Fruit fly (Drosophila melanogaster) whole organism, embryonic: Measurements from ENCODE around the gene CG34039.

ENCODE experiments used
- Asciz ChIP-seq: fragments of 200-800 bp; sonication (Bioruptor generic); optimal IDR thresholded peaks from 2 replicates; lab custom pipeline; 2017; ENCODE audit warnings: missing biosample characterization, mild to moderate bottlenecking, missing genetic modification characterization, missing genetic modification reagents
- CG10321 ChIP-seq: fragments of 200-800 bp; sonication (Bioruptor generic); IDR thresholded peaks from 2 replicates; pipeline ENCODE4 v1.3.6; 2022; ENCODE audit warnings: missing biosample characterization, missing genetic modification characterization
- CG10366 ChIP-seq: fragments of 200-800 bp; sonication (Bioruptor generic); IDR thresholded peaks from 2 replicates; pipeline ENCODE4 v1.3.6; 2022; ENCODE audit warnings: missing biosample characterization, missing genetic modification characterization
- CG10462 ChIP-seq: fragments of 200-800 bp; sonication (Bioruptor generic); optimal IDR thresholded peaks from 2 replicates; lab custom pipeline; 2016; ENCODE audit warnings: missing biosample characterization, missing genetic modification characterization
- CG11696 ChIP-seq: fragments of 200-800 bp; sonication (Bioruptor generic); IDR thresholded peaks from 2 replicates; pipeline ENCODE4 v1.3.6; 2022; ENCODE audit warnings: missing biosample characterization, missing genetic modification characterization
- CG18011 ChIP-seq: fragments of 200-800 bp; sonication (Bioruptor generic); optimal IDR thresholded peaks from 2 replicates; lab custom pipeline; 2017; ENCODE audit warnings: missing biosample characterization, missing genetic modification characterization, mild to moderate bottlenecking, moderate library complexity, missing genotype
- CG30431 ChIP-seq: fragments of 200-800 bp; sonication (Bioruptor generic); optimal IDR thresholded peaks from 2 replicates; lab custom pipeline; 2017; ENCODE audit warnings: missing biosample characterization, missing genetic modification characterization
- CG32532 ChIP-seq: fragments of 200-800 bp; sonication (Bioruptor generic); IDR thresholded peaks from 2 replicates; pipeline ENCODE4 v1.3.6; 2022; ENCODE audit warnings: missing biosample characterization, missing genetic modification characterization
- CG3281 ChIP-seq: fragments of 200-800 bp; sonication (Bioruptor generic); optimal IDR thresholded peaks from 3 replicates; lab custom pipeline; 2017; ENCODE audit warnings: missing biosample characterization, mild to moderate bottlenecking, missing genetic modification characterization
- CG3407 ChIP-seq: fragments of 200-800 bp; sonication (Bioruptor generic); optimal IDR thresholded peaks from 2 replicates; lab custom pipeline; 2018; ENCODE audit warnings: missing biosample characterization, mild to moderate bottlenecking, missing genetic modification characterization
- CG43689 ChIP-seq: fragments of 200-800 bp; sonication (Bioruptor generic); IDR thresholded peaks from 2 replicates; pipeline ENCODE4 v1.3.6; 2022; ENCODE audit warnings: missing biosample characterization, missing genetic modification characterization
- CG4820 ChIP-seq: fragments of 200-800 bp; sonication (Bioruptor generic); optimal IDR thresholded peaks from 3 replicates; lab custom pipeline; 2016; ENCODE audit warnings: missing biosample characterization, missing genetic modification characterization
- CG9797 ChIP-seq: fragments of 200-800 bp; sonication (Bioruptor generic); optimal IDR thresholded peaks from 3 replicates; lab custom pipeline; 2018; ENCODE audit warnings: missing biosample characterization, mild to moderate bottlenecking, missing genetic modification characterization
- Camta ChIP-seq: fragments of 200-800 bp; sonication (Bioruptor generic); optimal IDR thresholded peaks from 2 replicates; lab custom pipeline; 2016; ENCODE audit warnings: missing biosample characterization, missing genetic modification characterization
- Chrac-16 ChIP-seq: fragments of 200-800 bp; sonication (Bioruptor generic); optimal IDR thresholded peaks from 3 replicates; lab custom pipeline; 2016; ENCODE audit warnings: missing biosample characterization, missing genetic modification characterization
- Doc3 ChIP-seq: fragments of 200-800 bp; sonication (Bioruptor generic); IDR thresholded peaks from 3 replicates; pipeline ENCODE4 v1.3.6; 2022; ENCODE audit warnings: missing biosample characterization, missing genetic modification characterization; ENCODE audit not compliant: partially characterized antibody
- Dp ChIP-seq: fragments of 200-800 bp; sonication (Bioruptor generic); optimal IDR thresholded peaks from 2 replicates; lab custom pipeline; 2018; ENCODE audit warnings: missing biosample characterization, mild to moderate bottlenecking, missing genetic modification characterization, moderate library complexity
- E2f1 ChIP-seq: fragments of 200-800 bp; sonication (Bioruptor generic); IDR thresholded peaks from 2 replicates; pipeline ENCODE4 v1.3.6; 2022; ENCODE audit warnings: missing biosample characterization, missing genetic modification characterization
- Ets65A ChIP-seq: fragments of 200-800 bp; sonication (Bioruptor generic); peaks from one replicate; lab custom pipeline; 2016; ENCODE audit warnings: missing biosample characterization, missing genetic modification characterization
- GATAe ChIP-seq: fragments of 200-800 bp; sonication (Bioruptor generic); conservative IDR thresholded peaks from 2 replicates; pipeline ENCODE4 v1.3.6; 2022; ENCODE audit warnings: missing biosample characterization, missing genetic modification characterization
- Hmx ChIP-seq: fragments of 200-800 bp; sonication (Bioruptor generic); optimal IDR thresholded peaks from 2 replicates; lab custom pipeline; 2016; ENCODE audit warnings: missing biosample characterization, missing genetic modification characterization
- Hr3 ChIP-seq: fragments of 200-800 bp; sonication (Bioruptor generic); optimal IDR thresholded peaks from 3 replicates; lab custom pipeline; 2016; ENCODE audit warnings: missing biosample characterization, missing genetic modification characterization
- Jarid2 ChIP-seq: fragments of 200-800 bp; sonication (Bioruptor generic); optimal IDR thresholded peaks from 3 replicates; lab custom pipeline; 2017; ENCODE audit warnings: mild to moderate bottlenecking, missing biosample characterization, missing genetic modification reagents, missing genetic modification characterization
- NK7.1 ChIP-seq: fragments of 200-800 bp; sonication (Bioruptor generic); optimal IDR thresholded peaks from 3 replicates; lab custom pipeline; 2016; ENCODE audit warnings: missing biosample characterization, missing genetic modification characterization
- PHDP ChIP-seq: fragments of 200-800 bp; sonication (Bioruptor generic); optimal IDR thresholded peaks from 3 replicates; lab custom pipeline; 2018; ENCODE audit warnings: missing biosample characterization, mild to moderate bottlenecking, missing genetic modification characterization, moderate library complexity
- Scr ChIP-seq: fragments of 200-800 bp; sonication (Bioruptor generic); IDR thresholded peaks from 2 replicates; pipeline ENCODE4 v1.3.6; 2022; ENCODE audit warnings: missing biosample characterization, missing genetic modification characterization; ENCODE audit not compliant: partially characterized antibody
- Sry-δ ChIP-seq: fragments of 200-800 bp; sonication (Bioruptor generic); optimal IDR thresholded peaks from 2 replicates; lab custom pipeline; 2016; ENCODE audit warnings: missing biosample characterization, missing genetic modification characterization
- Tbp ChIP-seq: fragments of >200 bp; optimal IDR thresholded peaks from 2 replicates; lab custom pipeline; 2018; ENCODE audit warnings: missing biosample characterization, missing genetic modification characterization
- az2 ChIP-seq: fragments of 200-800 bp; sonication (Bioruptor generic); optimal IDR thresholded peaks from 3 replicates; lab custom pipeline; 2016; ENCODE audit warnings: missing biosample characterization, missing genetic modification characterization
- br ChIP-seq: fragments of >200 bp; optimal IDR thresholded peaks from 2 replicates; lab custom pipeline; 2017
- bsh ChIP-seq, 2 experiments: fragments of 200-800 bp; sonication (Bioruptor generic); optimal IDR thresholded peaks; 2 replicates each; lab custom pipeline; 2017 to 2018; ENCODE audit warnings: mild to moderate bottlenecking in 2 of 2, missing biosample characterization in 2 of 2, missing genetic modification characterization in 2 of 2, moderate library complexity in 1 of 2
- cato ChIP-seq: fragments of 200-800 bp; sonication (Bioruptor generic); optimal IDR thresholded peaks from 2 replicates; lab custom pipeline; 2016; ENCODE audit warnings: missing biosample characterization, missing genetic modification characterization, borderline replicate concordance
- crc ChIP-seq: fragments of 200-800 bp; sonication (Bioruptor generic); optimal IDR thresholded peaks from 2 replicates; lab custom pipeline; 2016; ENCODE audit warnings: missing biosample characterization, missing genetic modification characterization
- kah ChIP-seq: fragments of 200-800 bp; sonication (Bioruptor generic); optimal IDR thresholded peaks from 2 replicates; lab custom pipeline; 2018; ENCODE audit warnings: missing biosample characterization, mild to moderate bottlenecking, missing genetic modification characterization
- lola ChIP-seq, 3 experiments: fragments of >200 bp in 2 of 3; fragments of 200-800 bp in 1 of 3; sonication (Bioruptor generic) in 1 of 3; optimal IDR thresholded peaks; 2 replicates each; lab custom pipeline; 2017 to 2019; ENCODE audit warnings: missing biosample characterization in 3 of 3, missing genetic modification characterization in 3 of 3, mild to moderate bottlenecking in 1 of 3, moderate library complexity in 1 of 3
- nerfin-2 ChIP-seq: fragments of 200-800 bp; sonication (Bioruptor generic); IDR thresholded peaks from 2 replicates; pipeline ENCODE4 v1.3.6; 2022; ENCODE audit warnings: missing biosample characterization, missing genetic modification characterization; ENCODE audit not compliant: partially characterized antibody
- onecut ChIP-seq: fragments of 200-800 bp; sonication (Bioruptor generic); IDR thresholded peaks from 2 replicates; pipeline ENCODE4 v1.3.6; 2022; ENCODE audit warnings: missing biosample characterization, missing genetic modification characterization
- pfk ChIP-seq: fragments of 200-800 bp; sonication (Bioruptor generic); optimal IDR thresholded peaks from 2 replicates; lab custom pipeline; 2018; ENCODE audit warnings: missing biosample characterization, mild to moderate bottlenecking, missing genetic modification characterization, moderate library complexity
- phol ChIP-seq: fragments of 200-800 bp; sonication (Bioruptor generic); optimal IDR thresholded peaks from 3 replicates; lab custom pipeline; 2018; ENCODE audit warnings: missing biosample characterization, mild to moderate bottlenecking, missing genetic modification characterization, moderate library complexity
- pita ChIP-seq: fragments of 200-800 bp; sonication (Bioruptor generic); optimal IDR thresholded peaks from 2 replicates; lab custom pipeline; 2017; ENCODE audit warnings: missing biosample characterization, mild to moderate bottlenecking, missing genetic modification characterization
- pros ChIP-seq: fragments of 200-800 bp; sonication (Bioruptor generic); optimal IDR thresholded peaks from 3 replicates; lab custom pipeline; 2019; ENCODE audit warnings: missing biosample characterization, mild to moderate bottlenecking, missing genetic modification characterization, moderate library complexity
- psq ChIP-seq: fragments of 200-800 bp; sonication (Bioruptor generic); optimal IDR thresholded peaks from 2 replicates; lab custom pipeline; 2017; ENCODE audit warnings: missing biosample characterization, missing genetic modification characterization
- ranshi ChIP-seq: fragments of 200-800 bp; sonication (Bioruptor generic); IDR thresholded peaks from 2 replicates; pipeline ENCODE4 v1.3.6; 2022; ENCODE audit warnings: missing biosample characterization, missing genetic modification characterization
- repo ChIP-seq: fragments of 200-800 bp; sonication (Bioruptor generic); optimal IDR thresholded peaks from 2 replicates; lab custom pipeline; 2016; ENCODE audit warnings: missing biosample characterization, missing genetic modification characterization
- sens ChIP-seq: fragments of 200-800 bp; sonication (Bioruptor generic); peaks from one replicate; lab custom pipeline; 2016; ENCODE audit warnings: missing biosample characterization, missing genetic modification characterization
- shn ChIP-seq: fragments of 200-800 bp; sonication (Bioruptor generic); optimal IDR thresholded peaks from 3 replicates; lab custom pipeline; 2016; ENCODE audit warnings: missing biosample characterization, missing genetic modification characterization
- sqz ChIP-seq: fragments of 200-800 bp; sonication (Bioruptor generic); optimal IDR thresholded peaks from 3 replicates; lab custom pipeline; 2018; ENCODE audit warnings: missing biosample characterization, mild to moderate bottlenecking, missing genetic modification characterization
- tup ChIP-seq: fragments of 200-800 bp; sonication (Bioruptor generic); optimal IDR thresholded peaks from 2 replicates; lab custom pipeline; 2016; ENCODE audit warnings: missing biosample characterization, mild to moderate bottlenecking, missing genetic modification characterization, moderate library complexity
- tx ChIP-seq: fragments of 200-800 bp; sonication (Bioruptor generic); optimal IDR thresholded peaks from 2 replicates; lab custom pipeline; 2016; ENCODE audit warnings: missing biosample characterization, missing genetic modification characterization

Gene CG34039

DNA sequence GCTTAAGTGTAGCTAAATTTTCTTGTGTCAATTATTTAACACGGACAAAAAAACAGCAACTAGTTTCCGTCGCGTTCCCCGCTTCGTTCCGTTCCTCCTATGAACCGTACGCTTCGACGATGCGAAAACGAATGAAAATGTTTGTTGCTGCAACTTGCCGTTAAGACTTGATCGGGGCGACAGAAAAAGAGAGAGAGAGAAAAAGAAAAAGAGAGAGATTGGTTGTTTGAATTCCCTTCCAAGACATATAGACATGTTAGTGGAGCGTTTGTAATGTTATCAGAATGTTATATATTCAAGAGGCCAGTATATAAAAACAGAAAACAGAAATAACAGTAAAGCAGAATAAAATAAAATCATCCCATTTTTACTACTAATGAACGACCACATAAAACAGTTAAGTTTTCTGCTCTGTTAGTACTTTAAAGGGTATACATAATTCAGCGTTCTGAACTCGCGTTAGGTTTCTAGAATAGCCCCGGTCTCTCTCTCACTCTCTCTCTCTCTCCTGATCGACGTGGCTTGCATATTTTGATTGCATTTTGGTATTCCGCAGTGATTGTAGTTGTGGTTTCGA, 8.9 kb upstream of the CG34039 start, which contains the start of gene Gbs-70E (continued):
- TF ChIP-seq kah (peak; percentile 82), pros (GFP tag; lab: Kevin White, UChicago) (peak; percentile 74), CG18011 (peak; percentile 79), bsh (GFP tag; optimal IDR thresholded peaks at IDR 0.05; lab: Kevin White, UChicago) (peak; percentile 70 to 92), CG10321 (GFP tag; lab: Robert Waterston, UW) (peak; percentile 55; the same call in 1 of the 2 replicates), crc (GFP tag; lab: Kevin White, UChicago) (peak; percentile 88), CG4820 (GFP tag; lab: Kevin White, UChicago) (peak; percentile 85), CG3281 (GFP tag; lab: Kevin White, UChicago) (peak; percentile 91), lola (GFP tag; optimal IDR thresholded peaks at IDR 0.05; lab: Kevin White, UChicago) (peak in 1 of 3 experiments; percentile 92), pita (no peak), CG30431 (GFP tag; lab: Kevin White, UChicago) (peak; percentile 67), Hmx (GFP tag; lab: Kevin White, UChicago) (peak; percentile 70), E2f1 (GFP tag; lab: Robert Waterston, UW) (peak; percentile 92), pfk (GFP tag; lab: Kevin White, UChicago) (peak; percentile 68), Chrac-16 (GFP tag; lab: Kevin White, UChicago) (peak; percentile 93), CG9797 (GFP tag; lab: Kevin White, UChicago) (peak; percentile 10), GATAe (GFP tag; lab: Robert Waterston, UW) (peak; percentile 75; the same call in 1 of the 2 replicates), tx (GFP tag; lab: Kevin White, UChicago) (peak; percentile 88), psq (GFP tag; lab: Kevin White, UChicago) (peak; percentile 61), sens (GFP tag; lab: Kevin White, UChicago) (peak; percentile 99), br (lab: Kevin White, UChicago) (no peak), shn (GFP tag; lab: Kevin White, UChicago) (peak; percentile 93), PHDP (tag; lab: Kevin White, UChicago) (peak; percentile 95), Dp (GFP tag; lab: Kevin White, UChicago) (peak; percentile 1), repo (GFP tag; lab: Kevin White, UChicago) (peak; percentile 82), nerfin-2 (0 out of 2 replicates have a peak, but pooled peaks have one; percentile 44), CG10462 (peak; percentile 91), Ets65A (peak; percentile 94), onecut (GFP tag; lab: Robert Waterston, UW) (peak; percentile 81), Jarid2 (peak; percentile 97), CG43689 (GFP tag; lab: Robert Waterston, UW) (no peak), Doc3 (GFP tag; lab: Robert Waterston, UW) (no peak), CG32532 (GFP tag; lab: Robert Waterston, UW) (peak; percentile 92), CG11696 (GFP tag; lab: Robert Waterston, UW) (peak; percentile 78), az2 (GFP tag; lab: Kevin White, UChicago) (peak; percentile 89), sqz (GFP tag; lab: Kevin White, UChicago) (peak; percentile 86), NK7.1 (GFP tag; lab: Kevin White, UChicago) (peak; percentile 89), Scr (GFP tag; lab: Robert Waterston, UW) (0 out of 2 replicates have a peak, but pooled peaks have one; percentile 38), Tbp (GFP tag; lab: Kevin White, UChicago) (no peak), CG10366 (GFP tag; lab: Robert Waterston, UW) (peak; percentile 88), Hr3 (GFP tag; lab: Kevin White, UChicago) (peak; percentile 89), cato (GFP tag; lab: Kevin White, UChicago) (peak; percentile 85), Camta (GFP tag; lab: Kevin White, UChicago) (peak; percentile 91), Asciz (peak; percentile 91), CG3407 (GFP tag; lab: Kevin White, UChicago) (peak; percentile 81), Sry-δ (GFP tag; lab: Kevin White, UChicago) (peak; percentile 34), tup (GFP tag; lab: Kevin White, UChicago) (peak; percentile 27), ranshi (GFP tag; lab: Robert Waterston, UW) (peak; percentile 84; the same call in 1 of the 2 replicates), phol (tag; lab: Kevin White, UChicago) (peak; percentile 91)
